Fruit fly (Drosophila melanogaster) whole organism, embryonic: ENCODE data around the gene ast.

Experiments used
- ATbp ChIP-seq: fragments of 200-800 bp; sonication (Bioruptor generic); optimal IDR thresholded peaks from 2 replicates; lab custom pipeline; 2017; ENCODE audit warnings: missing biosample characterization, mild to moderate bottlenecking, missing genetic modification characterization, missing genetic modification reagents
- B-H1 ChIP-seq: fragments of 200-800 bp; sonication (Bioruptor generic); IDR thresholded peaks from 3 replicates; pipeline ENCODE4 v1.3.6; 2022; ENCODE audit warnings: missing biosample characterization, missing genetic modification characterization
- CG11456 ChIP-seq: fragments of 200-800 bp; sonication (Bioruptor generic); IDR thresholded peaks from 3 replicates; pipeline ENCODE4 v1.3.6; 2022; ENCODE audit warnings: missing biosample characterization, missing genetic modification characterization
- CG11723 ChIP-seq: fragments of 200-800 bp; sonication (Bioruptor generic); optimal IDR thresholded peaks from 2 replicates; lab custom pipeline; 2017; ENCODE audit warnings: missing biosample characterization, mild to moderate bottlenecking, missing genetic modification characterization
- CG12659 ChIP-seq: fragments of 200-800 bp; sonication (Bioruptor generic); optimal IDR thresholded peaks from 3 replicates; lab custom pipeline; 2017; ENCODE audit warnings: mild to moderate bottlenecking, missing biosample characterization, missing genetic modification reagents, missing genetic modification characterization
- CG13894 ChIP-seq: fragments of 200-800 bp; sonication (Bioruptor generic); optimal IDR thresholded peaks from 3 replicates; lab custom pipeline; 2018; ENCODE audit warnings: missing biosample characterization, mild to moderate bottlenecking, missing genetic modification characterization, moderate library complexity
- CG14667 ChIP-seq: fragments of 200-800 bp; sonication (Bioruptor generic); IDR thresholded peaks from 2 replicates; pipeline ENCODE4 v1.3.6; 2022; ENCODE audit warnings: missing biosample characterization, missing genetic modification characterization
- CG16813 ChIP-seq: fragments of 200-800 bp; sonication (Bioruptor generic); IDR thresholded peaks from 3 replicates; pipeline ENCODE4 v1.3.6; 2022; ENCODE audit warnings: missing biosample characterization, missing genetic modification characterization; ENCODE audit not compliant: partially characterized antibody
- CG17186 ChIP-seq: fragments of 200-800 bp; sonication (Bioruptor generic); optimal IDR thresholded peaks from 3 replicates; lab custom pipeline; 2017; ENCODE audit warnings: missing biosample characterization, missing genetic modification reagents, missing genetic modification characterization
- CG1832 ChIP-seq: fragments of 200-800 bp; sonication (Bioruptor generic); optimal IDR thresholded peaks from 2 replicates; lab custom pipeline; 2017; ENCODE audit warnings: missing biosample characterization, mild to moderate bottlenecking, missing genetic modification characterization, inconsistent platforms
- CG18599 ChIP-seq: fragments of 200-800 bp; sonication (Bioruptor generic); optimal IDR thresholded peaks from 3 replicates; lab custom pipeline; 2017; ENCODE audit warnings: missing biosample characterization, missing genetic modification characterization, mild to moderate bottlenecking, moderate library complexity, missing genetic modification reagents
- CG30431 ChIP-seq: fragments of 200-800 bp; sonication (Bioruptor generic); optimal IDR thresholded peaks from 2 replicates; lab custom pipeline; 2017; ENCODE audit warnings: missing biosample characterization, missing genetic modification characterization
- CG3065 ChIP-seq: fragments of 200-800 bp; sonication (Bioruptor generic); optimal IDR thresholded peaks from 2 replicates; lab custom pipeline; 2016; ENCODE audit warnings: missing biosample characterization, missing genetic modification characterization
- CG34224 ChIP-seq: fragments of 200-800 bp; sonication (Bioruptor generic); IDR thresholded peaks from 3 replicates; pipeline ENCODE4 v1.3.6; 2022; ENCODE audit warnings: missing biosample characterization, missing genetic modification characterization; ENCODE audit not compliant: partially characterized antibody
- CG3847 ChIP-seq: fragments of 200-800 bp; sonication (Bioruptor generic); IDR thresholded peaks from 2 replicates; pipeline ENCODE4 v1.3.6; 2022; ENCODE audit warnings: missing biosample characterization, missing genetic modification characterization
- CG5245 ChIP-seq: fragments of 200-800 bp; sonication (Bioruptor generic); optimal IDR thresholded peaks from 3 replicates; lab custom pipeline; 2016; ENCODE audit warnings: missing biosample characterization, missing genetic modification characterization
- CG6813 ChIP-seq: fragments of 200-800 bp; sonication (Bioruptor generic); optimal IDR thresholded peaks from 2 replicates; lab custom pipeline; 2017; ENCODE audit warnings: missing biosample characterization, missing genetic modification characterization, mild to moderate bottlenecking, moderate library complexity, missing genetic modification reagents
- CG7271 ChIP-seq: fragments of 200-800 bp; sonication (Bioruptor generic); optimal IDR thresholded peaks from 2 replicates; lab custom pipeline; 2018; ENCODE audit warnings: missing biosample characterization, mild to moderate bottlenecking, missing genetic modification characterization, moderate library complexity
- CG9609 ChIP-seq: fragments of 200-800 bp; sonication (Bioruptor generic); optimal IDR thresholded peaks from 3 replicates; lab custom pipeline; 2016; ENCODE audit warnings: missing biosample characterization, missing genetic modification characterization
- CG9817 ChIP-seq: fragments of 200-800 bp; sonication (Bioruptor generic); optimal IDR thresholded peaks from 2 replicates; lab custom pipeline; 2018; ENCODE audit warnings: missing biosample characterization, mild to moderate bottlenecking, missing genetic modification characterization, moderate library complexity
- Chrac-16 ChIP-seq: fragments of 200-800 bp; sonication (Bioruptor generic); optimal IDR thresholded peaks from 3 replicates; lab custom pipeline; 2016; ENCODE audit warnings: missing biosample characterization, missing genetic modification characterization
- Dad ChIP-seq: fragments of 200-800 bp; sonication (Bioruptor generic); optimal IDR thresholded peaks from 3 replicates; lab custom pipeline; 2016; ENCODE audit warnings: missing biosample characterization, missing genetic modification characterization
- Dfd ChIP-seq, 2 experiments: fragments of >200 bp; optimal IDR thresholded peaks; 2 replicates each; lab custom pipeline; 2017; ENCODE audit warnings: missing biosample characterization in 2 of 2, missing genetic modification characterization in 2 of 2
- Elba2 ChIP-seq: fragments of 200-800 bp; sonication (Bioruptor generic); optimal IDR thresholded peaks from 3 replicates; lab custom pipeline; 2016; ENCODE audit warnings: missing biosample characterization, missing genetic modification characterization
- Fer1 ChIP-seq: fragments of 200-800 bp; sonication (Bioruptor generic); optimal IDR thresholded peaks from 2 replicates; lab custom pipeline; 2017; ENCODE audit warnings: missing biosample characterization, mild to moderate bottlenecking, missing genetic modification characterization
- H15 ChIP-seq: fragments of 200-800 bp; sonication (Bioruptor generic); IDR thresholded peaks from 3 replicates; pipeline ENCODE4 v1.3.6; 2022; ENCODE audit warnings: missing biosample characterization, missing genetic modification characterization
- HLH4C ChIP-seq: fragments of 200-800 bp; sonication (Bioruptor generic); IDR thresholded peaks from 3 replicates; pipeline ENCODE4 v1.3.6; 2022; ENCODE audit warnings: missing biosample characterization, missing genetic modification characterization; ENCODE audit not compliant: partially characterized antibody
- NK7.1 ChIP-seq: fragments of 200-800 bp; sonication (Bioruptor generic); optimal IDR thresholded peaks from 3 replicates; lab custom pipeline; 2016; ENCODE audit warnings: missing biosample characterization, missing genetic modification characterization
- NfI ChIP-seq: fragments of 200-800 bp; sonication (Bioruptor generic); optimal IDR thresholded peaks from 3 replicates; lab custom pipeline; 2018; ENCODE audit warnings: missing biosample characterization, mild to moderate bottlenecking, missing genetic modification characterization, moderate library complexity
- Ptx1 ChIP-seq: fragments of 200-800 bp; sonication (Bioruptor generic); IDR thresholded peaks from 2 replicates; pipeline ENCODE4 v1.3.6; 2022; ENCODE audit warnings: missing biosample characterization, missing genetic modification characterization
- Sox102F ChIP-seq: fragments of 200-800 bp; sonication (Bioruptor generic); optimal IDR thresholded peaks from 2 replicates; lab custom pipeline; 2018; ENCODE audit warnings: missing biosample characterization, mild to moderate bottlenecking, missing genetic modification characterization, moderate library complexity
- Ssrp ChIP-seq: fragments of 200-800 bp; sonication (Bioruptor generic); optimal IDR thresholded peaks from 2 replicates; lab custom pipeline; 2018; ENCODE audit warnings: missing biosample characterization, mild to moderate bottlenecking, missing genetic modification characterization, moderate library complexity
- Stat92E ChIP-seq, 3 experiments: fragments of >200 bp in 2 of 3; fragments of 200-800 bp in 1 of 3; sonication (Bioruptor generic) in 1 of 3; optimal IDR thresholded peaks; 2 replicates each; lab custom pipeline; 2017 to 2019; ENCODE audit warnings: missing biosample characterization in 3 of 3, missing genetic modification characterization in 3 of 3, mild to moderate bottlenecking in 1 of 3, moderate library complexity in 1 of 3
- YL-1 ChIP-seq: fragments of 200-800 bp; sonication (Bioruptor generic); optimal IDR thresholded peaks from 3 replicates; lab custom pipeline; 2017; ENCODE audit warnings: missing biosample characterization, mild to moderate bottlenecking, missing genetic modification characterization
- aop ChIP-seq: fragments of 200-800 bp; sonication (Bioruptor generic); IDR thresholded peaks from 2 replicates; pipeline ENCODE4 v1.3.6; 2022; ENCODE audit warnings: missing biosample characterization, missing genetic modification characterization
- cwo ChIP-seq: fragments of 200-800 bp; sonication (Bioruptor generic); optimal IDR thresholded peaks from 3 replicates; lab custom pipeline; 2017; ENCODE audit warnings: missing biosample characterization, missing genetic modification characterization, mild to moderate bottlenecking, moderate library complexity, missing genetic modification reagents
- grn ChIP-seq: fragments of 200-800 bp; sonication (Bioruptor generic); optimal IDR thresholded peaks from 3 replicates; lab custom pipeline; 2017; ENCODE audit warnings: missing biosample characterization, missing genetic modification characterization
- jigr1 ChIP-seq: fragments of 200-800 bp; sonication (Bioruptor generic); IDR thresholded peaks from 3 replicates; pipeline ENCODE4 v1.3.6; 2022; ENCODE audit warnings: missing biosample characterization, missing genetic modification characterization
- ken ChIP-seq: fragments of 200-800 bp; sonication (Bioruptor generic); IDR thresholded peaks from 3 replicates; pipeline ENCODE4 v1.3.6; 2022; ENCODE audit warnings: missing biosample characterization, missing genetic modification characterization
- lilli ChIP-seq: fragments of 200-800 bp; sonication (Bioruptor generic); optimal IDR thresholded peaks from 3 replicates; lab custom pipeline; 2016; ENCODE audit warnings: missing biosample characterization, missing genetic modification characterization
- mam ChIP-seq: fragments of 200-800 bp; sonication (Bioruptor generic); optimal IDR thresholded peaks from 3 replicates; lab custom pipeline; 2016; ENCODE audit warnings: missing biosample characterization, missing genetic modification characterization
- nerfin-1 ChIP-seq: fragments of 200-800 bp; sonication (Bioruptor generic); optimal IDR thresholded peaks from 3 replicates; lab custom pipeline; 2019; ENCODE audit warnings: missing biosample characterization, mild to moderate bottlenecking, missing genetic modification characterization, moderate library complexity
- pzg ChIP-seq: fragments of 200-800 bp; sonication (Bioruptor generic); optimal IDR thresholded peaks from 3 replicates; lab custom pipeline; 2018; ENCODE audit warnings: missing biosample characterization, mild to moderate bottlenecking, missing genetic modification characterization, moderate library complexity
- slou ChIP-seq: fragments of 200-800 bp; sonication (Bioruptor generic); optimal IDR thresholded peaks from 3 replicates; lab custom pipeline; 2016; ENCODE audit warnings: missing biosample characterization, missing genetic modification characterization
- slp2 ChIP-seq: fragments of 200-800 bp; sonication (Bioruptor generic); optimal IDR thresholded peaks from 2 replicates; lab custom pipeline; 2016; ENCODE audit warnings: missing biosample characterization, missing genetic modification characterization
- tgo ChIP-seq: fragments of 200-800 bp; sonication (Bioruptor generic); IDR thresholded peaks from 3 replicates; pipeline ENCODE4 v1.3.6; 2022; ENCODE audit warnings: missing biosample characterization, missing genetic modification characterization
- tll ChIP-seq, 2 experiments: fragments of 200-800 bp in 1 of 2; fragments of >200 bp in 1 of 2; sonication (Bioruptor generic) in 1 of 2; optimal IDR thresholded peaks; 2 replicates each; lab custom pipeline; 2017 to 2019; ENCODE audit warnings: missing biosample characterization in 2 of 2, missing genetic modification characterization in 2 of 2, mild to moderate bottlenecking in 1 of 2, moderate library complexity in 1 of 2

The ast gene

dm6 chr2L:1128932-1129887 lies 51.5 kb downstream of the ast start, which contains the start of the genes Pino and TBC1D23:
Pino (minus strand) TSS chr2L:1128953.
TBC1D23 (plus strand) TSS chr2L:1129316.
- peak; percentile 37 for TF ChIP-seq CG13894 (tag; lab: Kevin White, UChicago)
- TF ChIP-seq H15 (GFP tag; lab: Robert Waterston, UW) = peak; percentile 65; the same call in 1 of the 3 replicates
- TF ChIP-seq B-H1 (GFP tag; lab: Robert Waterston, UW) = peak; percentile 42; the same call in 2 of the 3 replicates
- peak; percentile 67 for TF ChIP-seq CG18599
- no peak for TF ChIP-seq CG7271 (tag; lab: Kevin White, UChicago)
- peak; percentile 5 for TF ChIP-seq CG3065 (GFP tag; lab: Kevin White, UChicago)
- peak; percentile 76 for TF ChIP-seq Ssrp (tag; lab: Kevin White, UChicago)
- TF ChIP-seq Elba2 (GFP tag; lab: Kevin White, UChicago) = peak; percentile 12
- TF ChIP-seq CG9817 (tag; lab: Kevin White, UChicago) = peak; percentile 77
- TF ChIP-seq CG12659 (GFP tag; lab: Kevin White, UChicago) = peak; percentile 76
- peak; percentile 71 for TF ChIP-seq tgo (GFP tag; lab: Robert Waterston, UW)
- peak; percentile 41; the same call in 1 of the 3 replicates for TF ChIP-seq HLH4C (GFP tag; lab: Robert Waterston, UW)
- TF ChIP-seq CG3847 (GFP tag; lab: Robert Waterston, UW) = peak; percentile 65
- TF ChIP-seq pzg (GFP tag; lab: Kevin White, UChicago) = peak; percentile 39
- no peak for TF ChIP-seq NK7.1
- peak; percentile 77 for TF ChIP-seq NfI (GFP tag; lab: Kevin White, UChicago)
- peak; percentile 41 for TF ChIP-seq slou (GFP tag; lab: Kevin White, UChicago)
- peak; percentile 73; the same call in 2 of the 3 replicates for TF ChIP-seq CG16813 (GFP tag; lab: Robert Waterston, UW)
- TF ChIP-seq aop = no peak
- TF ChIP-seq CG11723 (GFP tag; lab: Kevin White, UChicago) = peak; percentile 46
- peak; percentile 72; the same call in 1 of the 3 replicates for TF ChIP-seq ken (GFP tag; lab: Robert Waterston, UW)
- no peak for TF ChIP-seq grn (GFP tag; lab: Kevin White, UChicago)
- no peak for TF ChIP-seq ATbp (GFP tag; lab: Kevin White, UChicago)
- TF ChIP-seq Ptx1 (GFP tag; lab: Robert Waterston, UW) = peak; percentile 84
- TF ChIP-seq CG11456 (GFP tag; lab: Robert Waterston, UW) = peak; percentile 75; the same call in 2 of the 3 replicates
- TF ChIP-seq CG6813 = no peak
- peak; percentile 72 for TF ChIP-seq Sox102F (GFP tag; lab: Kevin White, UChicago)
- TF ChIP-seq CG9609 = peak; percentile 16
- TF ChIP-seq YL-1 (GFP tag; lab: Kevin White, UChicago) = peak; percentile 25
- peak; percentile 78 for TF ChIP-seq lilli
- no peak; the same call in 2 of the 3 replicates for TF ChIP-seq jigr1 (GFP tag; lab: Robert Waterston, UW)
- peak; percentile 49 for TF ChIP-seq CG5245
- TF ChIP-seq mam = peak; percentile 68
- peak; percentile 46 for TF ChIP-seq nerfin-1 (tag; lab: Kevin White, UChicago)
- TF ChIP-seq CG14667 (GFP tag; lab: Robert Waterston, UW) = peak; percentile 58
- peak; percentile 15 for TF ChIP-seq slp2 (GFP tag; lab: Kevin White, UChicago)
- peak; percentile 48 for TF ChIP-seq CG30431
- TF ChIP-seq Stat92E (GFP tag; optimal IDR thresholded peaks at IDR 0.05; lab: Kevin White, UChicago) = no peak
- no peak for TF ChIP-seq Dfd (GFP tag; optimal IDR thresholded peaks at IDR 0.05; lab: Kevin White, UChicago)
- TF ChIP-seq Fer1 (GFP tag; lab: Kevin White, UChicago) = peak; percentile 30
- no peak for TF ChIP-seq tll (GFP tag; optimal IDR thresholded peaks at IDR 0.05; lab: Kevin White, UChicago)
- peak; percentile 69 for TF ChIP-seq CG17186 (GFP tag; lab: Kevin White, UChicago)
- TF ChIP-seq Dad (GFP tag; lab: Kevin White, UChicago) = no peak
- peak; percentile 52; the same call in 1 of the 3 replicates for TF ChIP-seq CG34224 (GFP tag; lab: Robert Waterston, UW)
- peak; percentile 28 for TF ChIP-seq cwo (GFP tag; lab: Kevin White, UChicago)
- TF ChIP-seq Chrac-16 (GFP tag; lab: Kevin White, UChicago) = peak; percentile 73
- no peak for TF ChIP-seq CG1832 (GFP tag; lab: Kevin White, UChicago)
